Fruit fly (Drosophila melanogaster): ENCODE data around the gene CG42711.

The CG42711 gene

DNA sequence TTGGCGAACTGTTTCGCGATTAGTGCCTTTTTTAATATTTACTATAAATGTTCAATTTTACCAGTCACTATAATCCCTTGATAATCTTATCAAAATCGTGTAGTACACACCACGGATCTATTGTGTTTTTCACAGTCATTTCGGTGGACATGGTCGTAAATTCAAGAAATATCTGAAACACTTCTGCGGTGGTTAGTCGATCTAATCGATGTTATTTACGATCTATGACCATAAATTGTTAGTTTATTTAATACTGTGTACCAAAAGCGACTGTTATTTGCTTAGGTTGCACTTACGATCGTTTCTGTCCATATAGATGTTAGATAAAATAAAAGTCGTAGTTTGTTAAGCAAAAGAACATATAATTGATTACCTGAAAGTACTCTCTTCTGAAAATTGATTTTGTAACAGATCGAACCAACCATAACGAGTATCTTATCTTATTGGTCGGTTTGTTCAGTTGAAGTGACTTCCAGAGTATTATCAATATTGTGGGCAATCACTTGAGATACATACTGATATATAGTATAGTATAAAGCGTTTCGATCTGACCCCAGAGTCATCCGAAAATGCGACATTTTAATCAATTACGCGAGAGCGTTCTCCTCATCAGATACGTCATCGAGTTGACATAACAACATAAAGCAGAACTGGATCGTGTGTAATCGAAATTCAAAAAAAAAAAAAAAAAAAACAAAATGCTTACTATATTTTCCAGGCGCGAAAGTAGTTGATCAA, 25.1 kb downstream of the CG42711 start:
- no peak for TF ChIP-seq CrebA (GFP tag; optimal IDR thresholded peaks at IDR 0.05; ENCODE audit: borderline replicate concordance)
- TF ChIP-seq tai (GFP tag; optimal IDR thresholded peaks at IDR 0.05): no peak
- no peak for TF ChIP-seq psq (GFP tag; optimal IDR thresholded peaks at IDR 0.05)
- TF ChIP-seq Rel (GFP tag; optimal IDR thresholded peaks at IDR 0.05): no peak
- no peak for TF ChIP-seq Rel (tag; optimal IDR thresholded peaks at IDR 0.05)
- TF ChIP-seq dsf (GFP tag; optimal IDR thresholded peaks at IDR 0.05; ENCODE audit: borderline replicate concordance): no peak
- TF ChIP-seq ey (GFP tag; optimal IDR thresholded peaks at IDR 0.05): no peak
- TF ChIP-seq Hr78 (GFP tag; optimal IDR thresholded peaks at IDR 0.05): no peak

dm6 chr2L:13905072-13905847, 25.9 kb downstream of the CG42711 start, which contains the start of gene Ance:
Ance (plus strand) TSS chr2L:13905645.
- peak; percentile 71 for TF ChIP-seq HLH106 (tag; optimal IDR thresholded peaks at IDR 0.05)
- no peak for TF ChIP-seq pan (optimal IDR thresholded peaks at IDR 0.05)
- TF ChIP-seq Hnf4 (GFP tag; optimal IDR thresholded peaks at IDR 0.05): peak; percentile 22
- TF ChIP-seq sv (GFP tag; optimal IDR thresholded peaks at IDR 0.05): peak; percentile 20
- TF ChIP-seq jim (GFP tag; optimal IDR thresholded peaks at IDR 0.05): no peak
- no peak for TF ChIP-seq brk (GFP tag; optimal IDR thresholded peaks at IDR 0.05)
- peak; percentile 37 for TF ChIP-seq psq (GFP tag; optimal IDR thresholded peaks at IDR 0.05)
- TF ChIP-seq usp (GFP tag; optimal IDR thresholded peaks at IDR 0.05): no peak
- TF ChIP-seq Sp1 (GFP tag; optimal IDR thresholded peaks at IDR 0.05): no peak
- peak; percentile 57 for TF ChIP-seq h (GFP tag; optimal IDR thresholded peaks at IDR 0.05)
- peak; percentile 55 for TF ChIP-seq br (GFP tag; optimal IDR thresholded peaks at IDR 0.05)
- peak; percentile 8 for TF ChIP-seq CG9705 (GFP tag; optimal IDR thresholded peaks at IDR 0.05)
- TF ChIP-seq OdsH (GFP tag; optimal IDR thresholded peaks at IDR 0.05): peak; percentile 39
- TF ChIP-seq fru (GFP tag; optimal IDR thresholded peaks at IDR 0.05): peak; percentile 76
- TF ChIP-seq dmrt93B (GFP tag; optimal IDR thresholded peaks at IDR 0.05): no peak
- peak; percentile 27 for TF ChIP-seq Vsx2 (GFP tag; optimal IDR thresholded peaks at IDR 0.05; ENCODE audit: partially characterized antibody)
- TF ChIP-seq N (GFP tag; optimal IDR thresholded peaks at IDR 0.05): no peak
- TF ChIP-seq GATAd (GFP tag; optimal IDR thresholded peaks at IDR 0.05): no peak
- TF ChIP-seq Rel (GFP tag; optimal IDR thresholded peaks at IDR 0.05): no peak
- peak; percentile 12 for TF ChIP-seq Rel (tag; optimal IDR thresholded peaks at IDR 0.05)
- no peak for TF ChIP-seq tai (GFP tag; optimal IDR thresholded peaks at IDR 0.05)
- peak; percentile 55 for TF ChIP-seq rgr (GFP tag; optimal IDR thresholded peaks at IDR 0.05)
- no peak for TF ChIP-seq lola (GFP tag; optimal IDR thresholded peaks at IDR 0.05)
- TF ChIP-seq Hr83 (GFP tag; optimal IDR thresholded peaks at IDR 0.05; ENCODE audit: poor library complexity, severe bottlenecking): peak; percentile 53
- peak; percentile 25 for TF ChIP-seq Dif (GFP tag; optimal IDR thresholded peaks at IDR 0.05; ENCODE audit: partially characterized antibody)
- TF ChIP-seq woc (GFP tag; optimal IDR thresholded peaks at IDR 0.05): peak; percentile 17
- no peak for TF ChIP-seq Myc (optimal IDR thresholded peaks at IDR 0.05)
- no peak for TF ChIP-seq Hr78 (GFP tag; optimal IDR thresholded peaks at IDR 0.05)
- TF ChIP-seq ey (GFP tag; optimal IDR thresholded peaks at IDR 0.05): peak; percentile 17
- TF ChIP-seq Mio (GFP tag; optimal IDR thresholded peaks at IDR 0.05): no peak
- TF ChIP-seq Dfd (GFP tag; optimal IDR thresholded peaks at IDR 0.05): no peak
- TF ChIP-seq CrebA (GFP tag; optimal IDR thresholded peaks at IDR 0.05; ENCODE audit: borderline replicate concordance): no peak
- TF ChIP-seq CG32264 (GFP tag; optimal IDR thresholded peaks at IDR 0.05): no peak
- TF ChIP-seq dsf (GFP tag; optimal IDR thresholded peaks at IDR 0.05; ENCODE audit: borderline replicate concordance): no peak
- peak in 1 of 2 experiments; percentile 68 for TF ChIP-seq foxo (GFP tag; optimal IDR thresholded peaks at IDR 0.05)
- no peak for TF ChIP-seq sage (GFP tag; optimal IDR thresholded peaks at IDR 0.05)
- no peak for TF ChIP-seq Abd-B (GFP tag; optimal IDR thresholded peaks at IDR 0.05)
- no peak for TF ChIP-seq Jra (GFP tag; optimal IDR thresholded peaks at IDR 0.05)
- no peak for TF ChIP-seq dl (GFP tag; optimal IDR thresholded peaks at IDR 0.05; ENCODE audit: insufficient read depth in 1 of 2, partially characterized antibody in 2 of 2)

All from whole organism, wandering third instar larva.